Worm (Caenorhabditis elegans) whole organism, L3 larva: ENCODE data around the gene F40F8.4.
A peak's percentile ranks its signal among the peaks of the same experiment; 100 is the strongest.

ENCODE experiments used
- R02D3.7 ChIP-seq: fragments of 150-350 bp; optimal IDR thresholded peaks from 2 replicates; lab custom pipeline; 2014; ENCODE audit warnings: missing biosample characterization, missing genetic modification characterization
- ceh-16 ChIP-seq: sonication (generic microtip); optimal IDR thresholded peaks from 2 replicates; lab custom pipeline; 2017; ENCODE audit warnings: missing biosample characterization, missing genetic modification characterization
- ceh-82 ChIP-seq: fragments of 150-350 bp; optimal IDR thresholded peaks from 2 replicates; lab custom pipeline; 2014; ENCODE audit warnings: missing biosample characterization, missing genetic modification characterization
- daf-12 ChIP-seq: fragments of 150-350 bp; optimal IDR thresholded peaks from 2 replicates; lab custom pipeline; 2014; ENCODE audit warnings: missing biosample characterization, missing genetic modification reagents, missing genetic modification characterization
- egl-27 ChIP-seq: sonication (generic microtip); optimal IDR thresholded peaks from 4 replicates; lab custom pipeline; 2017; ENCODE audit warnings: missing biosample characterization, missing genetic modification reagents, missing genetic modification characterization
- elt-1 ChIP-seq: fragments of 150-350 bp; optimal IDR thresholded peaks from 2 replicates; lab custom pipeline; 2014; ENCODE audit warnings: missing biosample characterization, missing genetic modification characterization
- elt-2 ChIP-seq: sonication (generic microtip); optimal IDR thresholded peaks from 2 replicates; lab custom pipeline; 2016; ENCODE audit warnings: missing genetic modification reagents, mild to moderate bottlenecking, missing genetic modification characterization, missing compliant biosample characterization
- elt-3 ChIP-seq, 3 experiments: fragments of 150-350 bp in 1 of 3; sonication (generic microtip) in 2 of 3; optimal IDR thresholded peaks; 2 replicates in 2 of 3; 4 replicates in 1 of 3; lab custom pipeline; 2014 to 2017; ENCODE audit warnings: missing biosample characterization in 3 of 3, missing genetic modification characterization in 3 of 3
- eor-1 ChIP-seq, 2 experiments: fragments of 150-350 bp; optimal IDR thresholded peaks; 2 replicates each; lab custom pipeline; 2014 to 2018; ENCODE audit warnings: missing biosample characterization in 2 of 2, missing genetic modification characterization in 2 of 2
- hmg-11 ChIP-seq: sonication (generic microtip); optimal IDR thresholded peaks from 2 replicates; lab custom pipeline; 2016; ENCODE audit warnings: missing genetic modification characterization, missing compliant biosample characterization
- jun-1 ChIP-seq: fragments of 150-350 bp; optimal IDR thresholded peaks from 2 replicates; lab custom pipeline; 2014; ENCODE audit warnings: missing biosample characterization, missing genetic modification reagents, missing genetic modification characterization
- lin-39 ChIP-seq: fragments of 150-350 bp; optimal IDR thresholded peaks from 2 replicates; lab custom pipeline; 2018; ENCODE audit warnings: missing biosample characterization, missing genetic modification reagents, missing genetic modification characterization
- lsy-12 ChIP-seq: sonication (generic microtip); optimal IDR thresholded peaks from 2 replicates; lab custom pipeline; 2016; ENCODE audit warnings: mild to moderate bottlenecking, missing genetic modification characterization, missing compliant biosample characterization
- nfya-1 ChIP-seq: sonication (generic microtip); optimal IDR thresholded peaks from 2 replicates; lab custom pipeline; 2017; ENCODE audit warnings: missing genetic modification characterization, mild to moderate bottlenecking, missing compliant biosample characterization, antibody characterized with exemption, moderate library complexity; ENCODE audit not compliant: insufficient read depth
- nhr-11 ChIP-seq: fragments of 150-350 bp; optimal IDR thresholded peaks from 2 replicates; lab custom pipeline; 2014; ENCODE audit warnings: missing biosample characterization, missing genetic modification characterization
- nhr-25 ChIP-seq: sonication (generic microtip); optimal IDR thresholded peaks from 2 replicates; lab custom pipeline; 2017; ENCODE audit warnings: missing biosample characterization, missing genetic modification characterization
- nhr-28 ChIP-seq: fragments of 150-350 bp; optimal IDR thresholded peaks from 2 replicates; lab custom pipeline; 2014; ENCODE audit warnings: missing biosample characterization, missing genetic modification characterization
- nhr-43 ChIP-seq: sonication (generic microtip); optimal IDR thresholded peaks from 2 replicates; lab custom pipeline; 2016; ENCODE audit warnings: mild to moderate bottlenecking, missing genetic modification characterization, missing compliant biosample characterization; ENCODE audit not compliant: poor library complexity, severe bottlenecking
- nhr-76 ChIP-seq: fragments of 150-350 bp; sonication (generic microtip); optimal IDR thresholded peaks from 5 replicates; lab custom pipeline; 2014; ENCODE audit warnings: missing biosample characterization, missing genetic modification characterization
- nhr-77 ChIP-seq: fragments of 150-350 bp; optimal IDR thresholded peaks from 2 replicates; lab custom pipeline; 2014; ENCODE audit warnings: missing biosample characterization, missing genetic modification characterization
- pha-4 ChIP-seq: fragments of 150-350 bp; optimal IDR thresholded peaks from 2 replicates; lab custom pipeline; 2014; ENCODE audit warnings: missing biosample characterization, missing genetic modification reagents, missing genetic modification characterization
- skn-1 ChIP-seq: fragments of 150-350 bp; optimal IDR thresholded peaks from 2 replicates; lab custom pipeline; 2014; ENCODE audit warnings: missing biosample characterization, missing genetic modification characterization
- snpc-4 ChIP-seq: fragments of 150-350 bp; optimal IDR thresholded peaks from 2 replicates; lab custom pipeline; 2014; ENCODE audit warnings: missing biosample characterization, missing genetic modification characterization
- unc-62 ChIP-seq: fragments of 150-350 bp; sonication (generic microtip); optimal IDR thresholded peaks from 4 replicates; lab custom pipeline; 2014; ENCODE audit warnings: missing biosample characterization, missing genetic modification reagents, missing genetic modification characterization
- zag-1 ChIP-seq: fragments of 150-350 bp; optimal IDR thresholded peaks from 2 replicates; lab custom pipeline; 2014; ENCODE audit warnings: missing biosample characterization, missing genetic modification characterization
- ztf-11 ChIP-seq: fragments of 150-350 bp; optimal IDR thresholded peaks from 2 replicates; lab custom pipeline; 2014; ENCODE audit warnings: missing biosample characterization, missing genetic modification characterization
- ztf-4 ChIP-seq: fragments of 150-350 bp; optimal IDR thresholded peaks from 2 replicates; lab custom pipeline; 2014; ENCODE audit warnings: missing biosample characterization, missing genetic modification characterization

Gene F40F8.4

ce11 chrII:11166414-11166813 is 26.4 kb upstream of the F40F8.4 start:
- TF ChIP-seq pha-4 (tag; lab: Kevin White, UChicago): peak; percentile 43
- TF ChIP-seq snpc-4: peak; percentile 69
- no peak for TF ChIP-seq zag-1 (tag; lab: Kevin White, UChicago)
- TF ChIP-seq nfya-1 (tag; lab: Kevin White, UChicago): peak; percentile 40

DNA sequence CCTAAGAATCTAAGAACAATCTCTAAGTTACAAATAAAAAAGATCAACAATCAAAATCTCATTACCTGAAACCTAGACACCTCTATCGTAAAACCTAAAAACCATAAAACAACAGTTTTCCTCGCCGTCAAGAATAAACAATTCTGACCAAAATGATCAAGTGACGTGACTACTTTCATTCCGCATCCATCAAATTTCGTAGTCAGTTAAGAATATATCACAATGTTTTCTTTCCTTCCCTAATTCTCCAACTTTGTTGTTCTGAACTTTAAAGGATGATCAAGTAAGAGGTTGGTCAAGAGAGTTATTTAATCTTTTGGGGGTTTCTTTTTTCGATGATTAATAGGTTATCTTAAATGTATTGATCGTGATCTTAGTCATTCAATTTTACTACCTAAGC is 23.3 kb upstream of the F40F8.4 start:
- TF ChIP-seq daf-12 (no peak), nhr-28 (tag; lab: Kevin White, UChicago) (no peak), nhr-76 (no peak), nhr-11 (tag; lab: Kevin White, UChicago) (no peak), R02D3.7 (tag; lab: Kevin White, UChicago) (no peak)

- TF ChIP-seq nfya-1 (tag; lab: Kevin White, UChicago) (no peak), elt-3 (tag; optimal IDR thresholded peaks at IDR 0.05; lab: Kevin White, UChicago) (peak in 1 of 3 experiments; percentile 24)
- TF ChIP-seq, all 47 proteins: peak for 1
Measured at ce11 chrII:11162390-11162789, 22.4 kb upstream of the F40F8.4 start, which contains the start of gene ptr-13. Gene ptr-13 (minus strand): TSS chrII:11162481.

DNA sequence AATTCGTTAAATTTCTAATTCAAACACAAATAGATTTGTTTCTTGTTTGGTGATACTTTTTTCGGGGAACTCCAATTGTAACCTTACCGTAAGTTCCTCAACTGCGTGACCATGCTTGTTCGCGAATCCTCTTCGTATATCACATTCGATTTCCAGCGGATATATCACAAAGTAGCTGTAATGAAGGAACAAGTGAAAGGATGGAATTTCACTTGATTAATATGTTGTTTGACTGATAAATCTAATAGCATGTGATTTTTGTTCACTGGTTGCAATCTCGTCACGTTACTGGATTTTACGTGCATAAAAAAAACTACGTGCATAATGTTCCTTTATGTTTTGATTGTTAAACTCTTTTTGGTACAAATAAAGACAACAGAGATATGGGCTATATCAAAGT is 21.6 kb upstream of the F40F8.4 start:
- TF ChIP-seq nhr-11 (tag; lab: Kevin White, UChicago): no peak
- no peak for TF ChIP-seq pha-4 (tag; lab: Kevin White, UChicago)
- no peak for TF ChIP-seq ztf-11 (tag; lab: Kevin White, UChicago)
- peak; percentile 26 for TF ChIP-seq nhr-25 (tag; lab: Kevin White, UChicago)

ce11 chrII:11157660-11158059 is 17.6 kb upstream of the F40F8.4 start:
- TF ChIP-seq ceh-82 (tag; lab: Kevin White, UChicago) (peak; percentile 12), nhr-25 (tag; lab: Kevin White, UChicago) (peak; percentile 42), skn-1 (tag; lab: Kevin White, UChicago) (no peak), snpc-4 (peak; percentile 3), nhr-43 (tag; lab: Kevin White, UChicago) (peak; percentile 33), ztf-4 (no peak), pha-4 (tag; lab: Kevin White, UChicago) (peak; percentile 12), jun-1 (tag; lab: Kevin White, UChicago) (peak; percentile 32), R02D3.7 (tag; lab: Kevin White, UChicago) (peak; percentile 3), hmg-11 (peak; percentile 77), lin-39 (peak; percentile 58), unc-62 (GFP tag; lab: Kevin White, UChicago) (peak; percentile 11), nfya-1 (tag; lab: Kevin White, UChicago) (peak; percentile 42), eor-1 (tag; optimal IDR thresholded peaks at IDR 0.05; lab: Kevin White, UChicago) (no peak), elt-2 (tag; lab: Kevin White, UChicago) (peak; percentile 56)

DNA sequence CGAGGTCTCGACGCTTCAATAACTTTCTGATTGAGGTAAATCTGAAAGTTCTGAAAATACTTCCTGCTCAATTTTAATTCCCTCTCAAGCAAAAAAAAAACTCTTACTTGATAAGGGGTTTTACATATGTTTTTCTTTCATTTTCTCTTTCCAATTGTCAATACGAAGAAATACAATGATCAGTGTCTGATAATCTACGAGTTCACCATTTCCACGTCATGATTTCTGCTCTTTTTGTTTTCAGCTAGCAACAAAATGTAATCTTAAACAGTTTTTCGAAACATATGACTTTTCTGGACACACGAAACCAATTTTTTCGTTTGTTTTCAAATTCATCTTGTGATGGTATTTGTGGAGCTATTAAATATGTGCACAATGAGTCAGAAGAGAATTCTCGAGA is 16.1 kb upstream of the F40F8.4 start:
- TF ChIP-seq lsy-12 (tag; lab: Kevin White, UChicago): no peak
- TF ChIP-seq elt-2 (tag; lab: Kevin White, UChicago): peak; percentile 53
- no peak for TF ChIP-seq ztf-11 (tag; lab: Kevin White, UChicago)
- TF ChIP-seq eor-1 (tag; optimal IDR thresholded peaks at IDR 0.05; lab: Kevin White, UChicago): no peak
- peak; percentile 18 for TF ChIP-seq jun-1 (tag; lab: Kevin White, UChicago)
- no peak for TF ChIP-seq ceh-16
- peak; percentile 65 for TF ChIP-seq pha-4 (tag; lab: Kevin White, UChicago)
- no peak for TF ChIP-seq egl-27 (tag; lab: Kevin White, UChicago)
- no peak for TF ChIP-seq elt-1 (tag; lab: Kevin White, UChicago)

- no peak for TF ChIP-seq R02D3.7 (tag; lab: Kevin White, UChicago)
- TF ChIP-seq nhr-77: no peak
- peak; percentile 60 for TF ChIP-seq elt-2 (tag; lab: Kevin White, UChicago)
- TF ChIP-seq, all 47 proteins: peak for 1
Measured at ce11 chrII:11155400-11155799, 15.4 kb upstream of the F40F8.4 start.
